Fruit fly (Drosophila melanogaster): ENCODE results near the gene CG43725.

dm6 chr2L:11072250-11072649 lies 3.1 kb upstream of the CG43725 start:
- TF ChIP-seq usp (GFP tag; optimal IDR thresholded peaks at IDR 0.05), result no peak
- TF ChIP-seq psq (optimal IDR thresholded peaks at IDR 0.05), result no peak
